Fruit fly (Drosophila melanogaster) whole organism, embryonic: ENCODE measurements around the gene CG14818.

ENCODE experiments used
- Asciz ChIP-seq: fragments of 200-800 bp; sonication (Bioruptor generic); optimal IDR thresholded peaks from 2 replicates; lab custom pipeline; 2017; ENCODE audit warnings: missing biosample characterization, mild to moderate bottlenecking, missing genetic modification characterization, missing genetic modification reagents
- CG10321 ChIP-seq: fragments of 200-800 bp; sonication (Bioruptor generic); IDR thresholded peaks from 2 replicates; pipeline ENCODE4 v1.3.6; 2022; ENCODE audit warnings: missing biosample characterization, missing genetic modification characterization
- CG13296 ChIP-seq: fragments of 200-800 bp; sonication (Bioruptor generic); optimal IDR thresholded peaks from 3 replicates; lab custom pipeline; 2018; ENCODE audit warnings: missing biosample characterization, mild to moderate bottlenecking, missing genetic modification characterization
- CG13624 ChIP-seq: fragments of 200-800 bp; sonication (Bioruptor generic); optimal IDR thresholded peaks from 2 replicates; lab custom pipeline; 2016; ENCODE audit warnings: missing biosample characterization, missing genetic modification characterization
- CG13894 ChIP-seq: fragments of 200-800 bp; sonication (Bioruptor generic); optimal IDR thresholded peaks from 3 replicates; lab custom pipeline; 2018; ENCODE audit warnings: missing biosample characterization, mild to moderate bottlenecking, missing genetic modification characterization, moderate library complexity
- CG15269 ChIP-seq: fragments of 200-800 bp; sonication (Bioruptor generic); optimal IDR thresholded peaks from 2 replicates; lab custom pipeline; 2018; ENCODE audit warnings: missing biosample characterization, mild to moderate bottlenecking, missing genetic modification characterization, moderate library complexity
- CG15601 ChIP-seq: fragments of 200-800 bp; sonication (Bioruptor generic); optimal IDR thresholded peaks from 3 replicates; lab custom pipeline; 2019; ENCODE audit warnings: missing biosample characterization, mild to moderate bottlenecking, missing genetic modification characterization, moderate library complexity
- CG17829 ChIP-seq: fragments of 200-800 bp; optimal IDR thresholded peaks from 2 replicates; lab custom pipeline; 2019; ENCODE audit warnings: missing biosample characterization, mild to moderate bottlenecking, missing genetic modification characterization, moderate library complexity
- CG18011 ChIP-seq: fragments of 200-800 bp; sonication (Bioruptor generic); optimal IDR thresholded peaks from 2 replicates; lab custom pipeline; 2017; ENCODE audit warnings: missing biosample characterization, missing genetic modification characterization, mild to moderate bottlenecking, moderate library complexity, missing genotype
- CG31365 ChIP-seq: fragments of 200-800 bp; sonication (Bioruptor generic); optimal IDR thresholded peaks from 2 replicates; lab custom pipeline; 2018; ENCODE audit warnings: missing biosample characterization, mild to moderate bottlenecking, missing genetic modification characterization
- CG3281 ChIP-seq: fragments of 200-800 bp; sonication (Bioruptor generic); optimal IDR thresholded peaks from 3 replicates; lab custom pipeline; 2017; ENCODE audit warnings: missing biosample characterization, mild to moderate bottlenecking, missing genetic modification characterization
- CG3838 ChIP-seq: fragments of 200-800 bp; sonication (Bioruptor generic); optimal IDR thresholded peaks from 3 replicates; lab custom pipeline; 2016; ENCODE audit warnings: missing biosample characterization, missing genetic modification characterization
- CG4820 ChIP-seq: fragments of 200-800 bp; sonication (Bioruptor generic); optimal IDR thresholded peaks from 3 replicates; lab custom pipeline; 2016; ENCODE audit warnings: missing biosample characterization, missing genetic modification characterization
- CG6272 ChIP-seq: fragments of 200-800 bp; sonication (Bioruptor generic); IDR thresholded peaks from 2 replicates; pipeline ENCODE4 v1.3.6; 2022; ENCODE audit warnings: missing biosample characterization, missing genetic modification characterization
- CG6689 ChIP-seq: fragments of 200-800 bp; sonication (Bioruptor generic); IDR thresholded peaks from 2 replicates; pipeline ENCODE4 v1.3.6; 2022; ENCODE audit warnings: missing biosample characterization, missing genetic modification characterization
- CG8290 ChIP-seq, 3 experiments: fragments of 200-800 bp; sonication (Bioruptor generic); optimal IDR thresholded peaks; 2 replicates each; lab custom pipeline; 2016 to 2019; ENCODE audit warnings: missing biosample characterization in 3 of 3, missing genetic modification characterization in 3 of 3, mild to moderate bottlenecking in 2 of 3, moderate library complexity in 1 of 3
- CG8388 ChIP-seq: fragments of 200-800 bp; sonication (Bioruptor generic); optimal IDR thresholded peaks from 2 replicates; lab custom pipeline; 2019; ENCODE audit warnings: missing biosample characterization, mild to moderate bottlenecking, missing genetic modification characterization, moderate library complexity
- CG8924 ChIP-seq: fragments of 200-800 bp; optimal IDR thresholded peaks from 3 replicates; lab custom pipeline; 2019; ENCODE audit warnings: missing biosample characterization, mild to moderate bottlenecking, missing genetic modification characterization, moderate library complexity
- D ChIP-seq, 2 experiments: fragments of 200-800 bp in 1 of 2; fragments of >200 bp in 1 of 2; sonication (Bioruptor generic) in 1 of 2; optimal IDR thresholded peaks; 2 replicates in 1 of 2; 3 replicates in 1 of 2; lab custom pipeline; 2017; ENCODE audit warnings: mild to moderate bottlenecking in 1 of 2, missing biosample characterization in 1 of 2, missing genetic modification characterization in 1 of 2, missing genetic modification reagents in 1 of 2
- GATAe ChIP-seq: fragments of 200-800 bp; sonication (Bioruptor generic); conservative IDR thresholded peaks from 2 replicates; pipeline ENCODE4 v1.3.6; 2022; ENCODE audit warnings: missing biosample characterization, missing genetic modification characterization
- HLH4C ChIP-seq: fragments of 200-800 bp; sonication (Bioruptor generic); IDR thresholded peaks from 3 replicates; pipeline ENCODE4 v1.3.6; 2022; ENCODE audit warnings: missing biosample characterization, missing genetic modification characterization; ENCODE audit not compliant: partially characterized antibody
- Kr ChIP-seq: fragments of 200-800 bp; sonication (Bioruptor generic); optimal IDR thresholded peaks from 2 replicates; lab custom pipeline; 2017; ENCODE audit warnings: missing biosample characterization, mild to moderate bottlenecking, missing genetic modification characterization
- Myb ChIP-seq: fragments of 200-800 bp; sonication (Bioruptor generic); optimal IDR thresholded peaks from 2 replicates; lab custom pipeline; 2016; ENCODE audit warnings: missing biosample characterization, missing genetic modification characterization
- Pdp1 ChIP-seq, 2 experiments: fragments of 200-800 bp; sonication (Bioruptor generic); optimal IDR thresholded peaks; 3 replicates each; lab custom pipeline; 2016; ENCODE audit warnings: missing biosample characterization in 2 of 2, missing genetic modification characterization in 2 of 2, mild to moderate bottlenecking in 1 of 2, moderate library complexity in 1 of 2
- Poxn ChIP-seq: fragments of 200-800 bp; sonication (Bioruptor generic); IDR thresholded peaks from 2 replicates; pipeline ENCODE4 v1.3.6; 2022; ENCODE audit warnings: missing biosample characterization, missing genetic modification characterization
- Side ChIP-seq: fragments of 200-800 bp; sonication (Bioruptor generic); optimal IDR thresholded peaks from 2 replicates; lab custom pipeline; 2016; ENCODE audit warnings: missing biosample characterization, missing genetic modification characterization
- Six4 ChIP-seq: fragments of 200-800 bp; sonication (Bioruptor generic); optimal IDR thresholded peaks from 2 replicates; lab custom pipeline; 2016; ENCODE audit warnings: missing biosample characterization, missing genetic modification characterization
- Spps ChIP-seq: fragments of 200-800 bp; sonication (Bioruptor generic); optimal IDR thresholded peaks from 2 replicates; lab custom pipeline; 2018; ENCODE audit warnings: missing biosample characterization, mild to moderate bottlenecking, missing genetic modification characterization
- Sry-β ChIP-seq: fragments of 200-800 bp; sonication (Bioruptor generic); optimal IDR thresholded peaks from 2 replicates; lab custom pipeline; 2018; ENCODE audit warnings: missing biosample characterization, mild to moderate bottlenecking, missing genetic modification characterization, moderate library complexity
- Trl ChIP-seq, 3 experiments: fragments of >200 bp in 2 of 3; fragments of 200-800 bp in 1 of 3; sonication (Bioruptor generic) in 1 of 3; optimal IDR thresholded peaks; 2 replicates in 1 of 3; 3 replicates in 2 of 3; lab custom pipeline; 2016 to 2017; ENCODE audit warnings: missing biosample characterization in 1 of 3, missing genetic modification characterization in 1 of 3
- abd-A ChIP-seq: fragments of 200-800 bp; sonication (Bioruptor generic); optimal IDR thresholded peaks from 3 replicates; lab custom pipeline; 2019; ENCODE audit warnings: missing biosample characterization, mild to moderate bottlenecking, missing genetic modification characterization, moderate library complexity
- aop ChIP-seq: fragments of 200-800 bp; sonication (Bioruptor generic); IDR thresholded peaks from 2 replicates; pipeline ENCODE4 v1.3.6; 2022; ENCODE audit warnings: missing biosample characterization, missing genetic modification characterization
- btn ChIP-seq: fragments of 200-800 bp; sonication (Bioruptor generic); optimal IDR thresholded peaks from 2 replicates; lab custom pipeline; 2016; ENCODE audit warnings: missing biosample characterization, missing genetic modification characterization
- dpn ChIP-seq, 2 experiments: fragments of 200-800 bp; sonication (Bioruptor generic); optimal IDR thresholded peaks; 3 replicates each; lab custom pipeline; 2016; ENCODE audit warnings: missing biosample characterization in 2 of 2, missing genetic modification characterization in 2 of 2
- dysf ChIP-seq: fragments of 200-800 bp; sonication (Bioruptor generic); IDR thresholded peaks from 3 replicates; pipeline ENCODE4 v1.3.6; 2022; ENCODE audit warnings: missing biosample characterization, missing genetic modification characterization
- fd3F ChIP-seq: fragments of 200-800 bp; sonication (Bioruptor generic); optimal IDR thresholded peaks from 2 replicates; lab custom pipeline; 2018; ENCODE audit warnings: missing biosample characterization, mild to moderate bottlenecking, missing genetic modification characterization, moderate library complexity
- gcm ChIP-seq: fragments of 200-800 bp; sonication (Bioruptor generic); optimal IDR thresholded peaks from 2 replicates; lab custom pipeline; 2019; ENCODE audit warnings: missing biosample characterization, mild to moderate bottlenecking, missing genetic modification characterization, moderate library complexity
- jumu ChIP-seq: fragments of 200-800 bp; sonication (Bioruptor generic); optimal IDR thresholded peaks from 3 replicates; lab custom pipeline; 2016; ENCODE audit warnings: missing biosample characterization, missing genetic modification characterization
- lola ChIP-seq, 3 experiments: fragments of >200 bp in 2 of 3; fragments of 200-800 bp in 1 of 3; sonication (Bioruptor generic) in 1 of 3; optimal IDR thresholded peaks; 2 replicates each; lab custom pipeline; 2017 to 2019; ENCODE audit warnings: missing biosample characterization in 3 of 3, missing genetic modification characterization in 3 of 3, mild to moderate bottlenecking in 1 of 3, moderate library complexity in 1 of 3
- nau ChIP-seq: fragments of 200-800 bp; sonication (Bioruptor generic); optimal IDR thresholded peaks from 3 replicates; lab custom pipeline; 2017; ENCODE audit warnings: missing biosample characterization, mild to moderate bottlenecking, missing genetic modification characterization, missing genetic modification reagents
- onecut ChIP-seq: fragments of 200-800 bp; sonication (Bioruptor generic); IDR thresholded peaks from 2 replicates; pipeline ENCODE4 v1.3.6; 2022; ENCODE audit warnings: missing biosample characterization, missing genetic modification characterization
- peb ChIP-seq: fragments of 200-800 bp; sonication (Bioruptor generic); IDR thresholded peaks from 2 replicates; pipeline ENCODE4 v1.3.6; 2022; ENCODE audit warnings: missing biosample characterization, missing genetic modification characterization
- sc ChIP-seq, 3 experiments: fragments of >200 bp in 2 of 3; fragments of 200-800 bp in 1 of 3; sonication (Bioruptor generic) in 1 of 3; optimal IDR thresholded peaks; 2 replicates in 2 of 3; 3 replicates in 1 of 3; lab custom pipeline; 2017; ENCODE audit warnings: mild to moderate bottlenecking in 1 of 3, missing biosample characterization in 1 of 3, missing genetic modification characterization in 1 of 3, missing genetic modification reagents in 1 of 3
- scrt ChIP-seq: fragments of 200-800 bp; sonication (Bioruptor generic); optimal IDR thresholded peaks from 2 replicates; lab custom pipeline; 2018; ENCODE audit warnings: missing biosample characterization, mild to moderate bottlenecking, missing genetic modification characterization, moderate library complexity
- sim ChIP-seq: fragments of 200-800 bp; sonication (Bioruptor generic); IDR thresholded peaks from 2 replicates; pipeline ENCODE4 v1.3.6; 2022; ENCODE audit warnings: missing biosample characterization, missing genetic modification characterization
- wek ChIP-seq: fragments of 200-800 bp; sonication (Bioruptor generic); optimal IDR thresholded peaks from 3 replicates; lab custom pipeline; 2018; ENCODE audit warnings: missing biosample characterization, mild to moderate bottlenecking, missing genetic modification characterization, moderate library complexity

Gene CG14818

dm6 chrX:1877107-1877736 lies 2.4 kb downstream of the CG14818 start, which contains the start of the genes CG14817 and CG14805 (continued):
- TF ChIP-seq CG3281: peak; percentile 89
- no peak for TF ChIP-seq CG6272 (GFP tag; lab: Robert Waterston, UW)
- TF ChIP-seq CG3838: no peak
- no peak for TF ChIP-seq btn (GFP tag; lab: Kevin White, UChicago)
- peak; percentile 68 for TF ChIP-seq CG8924 (tag; lab: Kevin White, UChicago)
- no peak for TF ChIP-seq sc (optimal IDR thresholded peaks at IDR 0.05; lab: Kevin White, UChicago)
- no peak for TF ChIP-seq sc (GFP tag; optimal IDR thresholded peaks at IDR 0.05; lab: Kevin White, UChicago)
- 0 out of 2 replicates have a peak, but pooled peaks have one; percentile 19 for TF ChIP-seq CG6689 (GFP tag; lab: Robert Waterston, UW)
- TF ChIP-seq CG15601 (tag; lab: Kevin White, UChicago): peak; percentile 74
- TF ChIP-seq dpn (GFP tag; optimal IDR thresholded peaks at IDR 0.05; lab: Kevin White, UChicago): peak; percentile 11 to 26
- TF ChIP-seq Trl (optimal IDR thresholded peaks at IDR 0.05; lab: Kevin White, UChicago): no peak
- TF ChIP-seq Trl (GFP tag; optimal IDR thresholded peaks at IDR 0.05; lab: Kevin White, UChicago): peak; percentile 40
- TF ChIP-seq CG15269: peak; percentile 69
- TF ChIP-seq Spps (tag; lab: Kevin White, UChicago): peak; percentile 56
- no peak for TF ChIP-seq aop
- no peak for TF ChIP-seq Poxn (GFP tag; lab: Robert Waterston, UW)
- peak; percentile 27 for TF ChIP-seq CG8290 (GFP tag; optimal IDR thresholded peaks at IDR 0.05; lab: Kevin White, UChicago)
- TF ChIP-seq CG8290 (tag; optimal IDR thresholded peaks at IDR 0.05; lab: Kevin White, UChicago): peak in 1 of 2 experiments; percentile 59
- TF ChIP-seq Kr (GFP tag; lab: Kevin White, UChicago): no peak
- TF ChIP-seq CG13894 (tag; lab: Kevin White, UChicago): peak; percentile 80
- peak; percentile 76 for TF ChIP-seq CG31365 (tag; lab: Kevin White, UChicago)
- peak; percentile 45; the same call in 2 of the 3 replicates for TF ChIP-seq HLH4C (GFP tag; lab: Robert Waterston, UW)
- peak; percentile 30 for TF ChIP-seq CG13624 (GFP tag; lab: Kevin White, UChicago)
- peak; percentile 76 for TF ChIP-seq onecut (GFP tag; lab: Robert Waterston, UW)
- TF ChIP-seq Pdp1 (GFP tag; optimal IDR thresholded peaks at IDR 0.05; lab: Kevin White, UChicago): peak in 1 of 2 experiments; percentile 55
- TF ChIP-seq lola (GFP tag; optimal IDR thresholded peaks at IDR 0.05; lab: Kevin White, UChicago): peak in 1 of 3 experiments; percentile 20
- TF ChIP-seq Sry-β (GFP tag; lab: Kevin White, UChicago): peak; percentile 23
- TF ChIP-seq CG10321: no peak
- peak; percentile 58 for TF ChIP-seq Side
- TF ChIP-seq wek: peak; percentile 85
- peak; percentile 53 for TF ChIP-seq CG18011 (GFP tag; lab: Kevin White, UChicago)
- peak; percentile 79 for TF ChIP-seq gcm (GFP tag; lab: Kevin White, UChicago)
- peak; percentile 66 for TF ChIP-seq CG17829 (tag; lab: Kevin White, UChicago)
- peak; percentile 53; the same call in 1 of the 3 replicates for TF ChIP-seq dysf (GFP tag; lab: Robert Waterston, UW)
- peak; percentile 70 for TF ChIP-seq CG8388
- TF ChIP-seq D (optimal IDR thresholded peaks at IDR 0.05; lab: Kevin White, UChicago): no peak
- peak; percentile 44 for TF ChIP-seq D (GFP tag; optimal IDR thresholded peaks at IDR 0.05; lab: Kevin White, UChicago)
- TF ChIP-seq sim: peak; percentile 23; the same call in 1 of the 2 replicates
- TF ChIP-seq CG4820 (GFP tag; lab: Kevin White, UChicago): no peak
- no peak for TF ChIP-seq Asciz (GFP tag; lab: Kevin White, UChicago)
- no peak for TF ChIP-seq GATAe
- TF ChIP-seq peb (GFP tag; lab: Robert Waterston, UW): no peak
- TF ChIP-seq jumu (GFP tag; lab: Kevin White, UChicago): no peak
- no peak for TF ChIP-seq Myb (GFP tag; lab: Kevin White, UChicago)
- TF ChIP-seq abd-A: no peak
- peak; percentile 53 for TF ChIP-seq fd3F
- peak; percentile 76 for TF ChIP-seq scrt (GFP tag; lab: Kevin White, UChicago)
- TF ChIP-seq nau (GFP tag; lab: Kevin White, UChicago): no peak
- peak; percentile 34 for TF ChIP-seq Six4 (GFP tag; lab: Kevin White, UChicago)
- peak; percentile 92 for TF ChIP-seq CG13296
